Fruit fly (Drosophila melanogaster): Measurements from ENCODE around the gene CG6833.
A peak's percentile ranks its signal among the peaks of the same experiment; 100 is the strongest.

The CG6833 gene

DNA sequence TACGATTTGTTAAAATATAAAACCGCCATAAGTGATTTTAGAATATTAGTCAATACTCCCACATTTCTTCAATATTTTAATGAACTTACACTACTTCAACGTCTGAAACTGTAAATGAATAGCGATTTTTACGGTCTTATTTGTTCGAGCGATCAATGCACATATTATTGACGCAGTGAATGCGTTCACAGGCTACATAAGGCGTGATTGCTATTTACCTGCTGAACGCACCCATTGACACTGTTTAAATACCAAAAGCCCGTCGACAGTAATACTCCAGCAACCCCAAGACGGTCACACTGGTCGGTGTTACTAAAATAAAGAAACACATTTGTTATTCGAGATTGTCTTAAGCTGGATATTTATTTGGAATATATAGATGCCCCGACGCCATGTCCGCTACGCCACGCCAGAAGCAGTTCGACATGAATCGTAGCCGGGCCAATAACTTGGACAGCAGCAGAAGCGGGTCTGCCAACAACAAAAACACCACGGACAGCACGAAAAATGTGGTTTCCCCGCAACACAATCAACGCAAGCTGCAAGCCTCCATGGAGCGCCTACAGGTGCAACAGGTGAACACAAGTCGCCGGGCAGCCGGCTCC is at the start of gene CG6833 (continued):
- TF ChIP-seq CG1832 (GFP tag; optimal IDR thresholded peaks at IDR 0.05) (no peak), eve (GFP tag; optimal IDR thresholded peaks at IDR 0.05) (no peak), zfh2 (GFP tag; optimal IDR thresholded peaks at IDR 0.05) (peak; percentile 85), Nf-YA (GFP tag; IDR thresholded peaks at IDR 0.05) (no peak; the same call in 1 of the 2 replicates), CG8765 (GFP tag; IDR thresholded peaks at IDR 0.05) (peak; percentile 65), sd (tag; optimal IDR thresholded peaks at IDR 0.05) (no peak), tap (tag; optimal IDR thresholded peaks at IDR 0.05) (no peak), CG17385 (GFP tag; optimal IDR thresholded peaks at IDR 0.05) (no peak), crc (GFP tag; optimal IDR thresholded peaks at IDR 0.05) (no peak), CG14050 (GFP tag; IDR thresholded peaks at IDR 0.05) (peak; percentile 52; the same call in 2 of the 3 replicates), CG7372 (GFP tag; IDR thresholded peaks at IDR 0.05) (peak; percentile 76), CG9437 (GFP tag; optimal IDR thresholded peaks at IDR 0.05) (peak; percentile 23), CG7786 (GFP tag; optimal IDR thresholded peaks at IDR 0.05) (peak; percentile 65), ATbp (GFP tag; optimal IDR thresholded peaks at IDR 0.05) (no peak), CoRest (tag; optimal IDR thresholded peaks at IDR 0.05) (peak; percentile 66), disco-r (GFP tag; optimal IDR thresholded peaks at IDR 0.05) (no peak), CG5953 (GFP tag; IDR thresholded peaks at IDR 0.05) (peak; percentile 59; the same call in 1 of the 2 replicates), CG13123 (GFP tag; optimal IDR thresholded peaks at IDR 0.05) (peak; percentile 29), chinmo (GFP tag; IDR thresholded peaks at IDR 0.05; ENCODE audit: partially characterized antibody) (no peak), CG17361 (GFP tag; IDR thresholded peaks at IDR 0.05) (peak; percentile 68), Rx (GFP tag; IDR thresholded peaks at IDR 0.05) (peak; percentile 72), CG6175 (GFP tag; IDR thresholded peaks at IDR 0.05) (0 out of 3 replicates have a peak, but pooled peaks have one; percentile 62), CG4424 (GFP tag; optimal IDR thresholded peaks at IDR 0.05) (peak; percentile 76), CG10431 (GFP tag; optimal IDR thresholded peaks at IDR 0.05) (no peak), CG6689 (GFP tag; IDR thresholded peaks at IDR 0.05) (peak; percentile 50), prd (optimal IDR thresholded peaks at IDR 0.05) (no peak), prd (GFP tag; IDR thresholded peaks at IDR 0.05) (peak; percentile 86), Optix (GFP tag; IDR thresholded peaks at IDR 0.05) (peak; percentile 76), pum (GFP tag; optimal IDR thresholded peaks at IDR 0.05) (peak; percentile 82), Atf6 (GFP tag; IDR thresholded peaks at IDR 0.05) (peak; percentile 64), CG9817 (tag; optimal IDR thresholded peaks at IDR 0.05) (peak; percentile 68), MESR4 (GFP tag; optimal IDR thresholded peaks at IDR 0.05) (peak; percentile 79), CG4360 (GFP tag; IDR thresholded peaks at IDR 0.05) (peak; percentile 44; the same call in 1 of the 2 replicates), HLHmδ (GFP tag; optimal IDR thresholded peaks at IDR 0.05) (no peak), CG31224 (GFP tag; IDR thresholded peaks at IDR 0.05) (peak; percentile 77), fd102C (GFP tag; optimal IDR thresholded peaks at IDR 0.05) (no peak), CG11456 (GFP tag; IDR thresholded peaks at IDR 0.05) (peak; percentile 89), fu2 (GFP tag; optimal IDR thresholded peaks at IDR 0.05) (peak; percentile 50), inv (GFP tag; IDR thresholded peaks at IDR 0.05; ENCODE audit: partially characterized antibody) (no peak), ttk (GFP tag; IDR thresholded peaks at IDR 0.05) (peak; percentile 69; the same call in 1 of the 2 replicates), CG4328 (GFP tag; optimal IDR thresholded peaks at IDR 0.05) (peak; percentile 27), CG8924 (tag; optimal IDR thresholded peaks at IDR 0.05) (peak; percentile 45), insv (GFP tag; optimal IDR thresholded peaks at IDR 0.05) (no peak), CG3065 (GFP tag; optimal IDR thresholded peaks at IDR 0.05) (no peak), Dref (GFP tag; IDR thresholded peaks at IDR 0.05) (peak; percentile 43), CG6791 (GFP tag; IDR thresholded peaks at IDR 0.05; ENCODE audit: partially characterized antibody) (no peak), gsb-n (tag; optimal IDR thresholded peaks at IDR 0.05) (no peak), Lpt (GFP tag; optimal IDR thresholded peaks at IDR 0.05) (no peak), row (GFP tag; IDR thresholded peaks at IDR 0.05) (peak; percentile 92), crol (GFP tag; IDR thresholded peaks at IDR 0.05) (no peak), cwo (GFP tag; optimal IDR thresholded peaks at IDR 0.05) (peak; percentile 11)

All from whole organism, embryonic.